Worm (Caenorhabditis elegans) whole organism, L4 larva: ENCODE measurements around the gene acl-4.

ENCODE experiments used
- D1046.2 ChIP-seq: fragments of 200-800 bp; sonication (Bioruptor generic); IDR thresholded peaks from 2 replicates; pipeline ENCODE4 v1.3.6; 2022; ENCODE audit warnings: missing genetic modification characterization, missing compliant biosample characterization
- F37D6.2 ChIP-seq: sonication (generic microtip); optimal IDR thresholded peaks from 2 replicates; lab custom pipeline; 2016; ENCODE audit warnings: mild to moderate bottlenecking, missing genetic modification characterization, missing compliant biosample characterization
- Y48G9A.11 ChIP-seq: fragments of 200-800 bp; sonication (Bioruptor generic); IDR thresholded peaks from 2 replicates; pipeline ENCODE4 v1.3.6; 2022; ENCODE audit warnings: missing genetic modification reagents, missing genetic modification characterization, missing compliant biosample characterization
- Y75B8A.6 ChIP-seq: fragments of 200-800 bp; sonication (Bioruptor generic); IDR thresholded peaks from 2 replicates; pipeline ENCODE4 v1.3.6; 2022; ENCODE audit warnings: missing genetic modification reagents, missing genetic modification characterization, missing compliant biosample characterization
- ZK546.5 ChIP-seq, 2 experiments: sonication (generic microtip); optimal IDR thresholded peaks; 2 replicates each; lab custom pipeline; 2017; ENCODE audit warnings: missing biosample characterization in 2 of 2, missing genetic modification characterization in 2 of 2
- aha-1 ChIP-seq: fragments of 150-350 bp; peaks from one replicate; lab custom pipeline; 2014; ENCODE audit warnings: missing biosample characterization, missing genetic modification characterization
- ama-1 ChIP-seq: fragments of 150-350 bp; optimal IDR thresholded peaks from 2 replicates; lab custom pipeline; 2014; ENCODE audit warnings: inconsistent platforms, mixed read lengths
- ceh-62 ChIP-seq: sonication (generic microtip); optimal IDR thresholded peaks from 2 replicates; lab custom pipeline; 2017; ENCODE audit warnings: missing biosample characterization, missing genetic modification characterization
- ces-1 ChIP-seq: fragments of 150-350 bp; sonication (generic microtip); optimal IDR thresholded peaks from 4 replicates; lab custom pipeline; 2014; ENCODE audit warnings: missing biosample characterization, missing genetic modification reagents, missing genetic modification characterization
- ctbp-1 ChIP-seq: fragments of 200-800 bp; sonication (Bioruptor generic); IDR thresholded peaks from 2 replicates; pipeline ENCODE4 v1.3.6; 2022; ENCODE audit warnings: missing genetic modification reagents, missing genetic modification characterization, missing compliant biosample characterization
- duxl-1 ChIP-seq: sonication (generic microtip); optimal IDR thresholded peaks from 2 replicates; lab custom pipeline; 2016; ENCODE audit warnings: mild to moderate bottlenecking, missing genetic modification characterization, moderate library complexity, missing compliant biosample characterization; ENCODE audit not compliant: poor library complexity
- dve-1 ChIP-seq: sonication (generic microtip); optimal IDR thresholded peaks from 2 replicates; lab custom pipeline; 2017; ENCODE audit warnings: antibody characterized with exemption, mild to moderate bottlenecking, missing genetic modification characterization, missing compliant biosample characterization; ENCODE audit not compliant: insufficient read depth
- fkh-10 ChIP-seq: fragments of 150-350 bp; optimal IDR thresholded peaks from 2 replicates; lab custom pipeline; 2014; ENCODE audit warnings: missing biosample characterization, missing genetic modification reagents, missing genetic modification characterization
- gei-8 ChIP-seq: fragments of 200-800 bp; sonication (Bioruptor generic); optimal IDR thresholded peaks from 2 replicates; lab custom pipeline; 2018; ENCODE audit warnings: mild to moderate bottlenecking, missing genetic modification characterization, missing compliant biosample characterization
- hlh-11 ChIP-seq: fragments of 200-800 bp; sonication (Bioruptor generic); optimal IDR thresholded peaks from 2 replicates; lab custom pipeline; 2018; ENCODE audit warnings: mild to moderate bottlenecking, missing genetic modification characterization, missing compliant biosample characterization
- hlh-30 ChIP-seq: sonication (generic microtip); optimal IDR thresholded peaks from 2 replicates; lab custom pipeline; 2017; ENCODE audit warnings: antibody characterized with exemption, mild to moderate bottlenecking, missing genetic modification characterization, missing compliant biosample characterization; ENCODE audit not compliant: insufficient read depth
- hmg-1.1 ChIP-seq: fragments of 200-800 bp; sonication (Bioruptor generic); IDR thresholded peaks from 2 replicates; pipeline ENCODE4 v1.3.6; 2022; ENCODE audit warnings: missing genetic modification reagents, missing genetic modification characterization, missing compliant biosample characterization
- jun-1 ChIP-seq: fragments of 150-350 bp; optimal IDR thresholded peaks from 2 replicates; lab custom pipeline; 2014; ENCODE audit warnings: missing biosample characterization, missing genetic modification reagents, missing genetic modification characterization
- lin-13 ChIP-seq: fragments of 150-350 bp; optimal IDR thresholded peaks from 2 replicates; lab custom pipeline; 2014; ENCODE audit warnings: missing biosample characterization, missing genetic modification reagents, missing genetic modification characterization
- lin-15B ChIP-seq: fragments of 150-350 bp; sonication (generic microtip); optimal IDR thresholded peaks from 3 replicates; lab custom pipeline; 2014; ENCODE audit warnings: missing biosample characterization, missing genetic modification characterization
- lsy-2 ChIP-seq, 2 experiments: fragments of 150-350 bp in 1 of 2; sonication (generic microtip) in 1 of 2; optimal IDR thresholded peaks; 2 replicates each; lab custom pipeline; 2014 to 2017; ENCODE audit warnings: missing biosample characterization in 2 of 2, missing genetic modification characterization in 2 of 2
- nhr-10 ChIP-seq: fragments of 150-350 bp; optimal IDR thresholded peaks from 2 replicates; lab custom pipeline; 2014; ENCODE audit warnings: missing biosample characterization, missing genetic modification characterization
- nhr-25 ChIP-seq: sonication (generic microtip); optimal IDR thresholded peaks from 2 replicates; lab custom pipeline; 2017; ENCODE audit warnings: missing genetic modification characterization, mild to moderate bottlenecking, missing compliant biosample characterization, antibody characterized with exemption, moderate library complexity, borderline replicate concordance; ENCODE audit not compliant: insufficient read depth
- nhr-48 ChIP-seq: sonication (generic microtip); optimal IDR thresholded peaks from 2 replicates; lab custom pipeline; 2016; ENCODE audit warnings: mild to moderate bottlenecking, missing genetic modification characterization, missing compliant biosample characterization
- nhr-77 ChIP-seq: fragments of 150-350 bp; optimal IDR thresholded peaks from 2 replicates; lab custom pipeline; 2014; ENCODE audit warnings: missing biosample characterization, missing genetic modification characterization
- pqm-1 ChIP-seq: sonication (generic microtip); optimal IDR thresholded peaks from 2 replicates; lab custom pipeline; 2017; ENCODE audit warnings: missing biosample characterization, missing genetic modification characterization
- rbr-2 ChIP-seq: sonication (generic microtip); optimal IDR thresholded peaks from 2 replicates; lab custom pipeline; 2016; ENCODE audit warnings: missing genotype, missing genetic modification characterization, missing compliant biosample characterization
- snpc-4 ChIP-seq: fragments of 150-350 bp; optimal IDR thresholded peaks from 2 replicates; lab custom pipeline; 2014; ENCODE audit warnings: missing biosample characterization, missing genetic modification characterization
- spr-3 ChIP-seq: fragments of 200-800 bp; sonication (Bioruptor generic); optimal IDR thresholded peaks from 2 replicates; lab custom pipeline; 2018; ENCODE audit warnings: mild to moderate bottlenecking, missing genetic modification characterization, missing compliant biosample characterization
- unc-62 ChIP-seq, 3 experiments: fragments of 150-350 bp in 1 of 3; sonication (generic microtip); optimal IDR thresholded peaks in 2 of 3; peaks in 1 of 3; 1 replicate in 1 of 3; 2 replicates in 2 of 3; lab custom pipeline; 2014 to 2017; ENCODE audit warnings: missing biosample characterization in 3 of 3, missing genetic modification characterization in 3 of 3, missing genetic modification reagents in 3 of 3, missing genotype in 1 of 3
- zag-1 ChIP-seq: fragments of 150-350 bp; optimal IDR thresholded peaks from 2 replicates; lab custom pipeline; 2014; ENCODE audit warnings: missing biosample characterization, missing genetic modification characterization

acl-4 gene

ce11 chrX:2089434-2089833 lies 19.2 kb upstream of the acl-4 start, which contains the start of gene lsy-2 (continued):
- TF ChIP-seq lin-15B (tag; lab: Kevin White, UChicago), result no peak

ce11 chrX:2087716-2088115 lies 17.5 kb upstream of the acl-4 start:
- TF ChIP-seq ces-1 (GFP tag; lab: Kevin White, UChicago), result peak; percentile 52
- TF ChIP-seq fkh-10 (GFP tag; lab: Kevin White, UChicago), result peak; percentile 62
- no peak for TF ChIP-seq lin-13

- no peak for TF ChIP-seq nhr-25 (tag; lab: Kevin White, UChicago)
- no peak for TF ChIP-seq pqm-1
- no peak for TF ChIP-seq dve-1 (tag; lab: Kevin White, UChicago)
- no peak for TF ChIP-seq D1046.2 (GFP tag; lab: Robert Waterston, UW)
- no peak for TF ChIP-seq ctbp-1
- TF ChIP-seq nhr-48, result no peak
- TF ChIP-seq F37D6.2 (tag; lab: Kevin White, UChicago), result no peak
- TF ChIP-seq duxl-1 (tag; lab: Kevin White, UChicago), result no peak
- no peak for TF ChIP-seq spr-3 (GFP tag; lab: Kevin White, UChicago)
- TF ChIP-seq nhr-77 (tag; lab: Kevin White, UChicago), result no peak
- no peak for TF ChIP-seq hlh-30 (tag; lab: Kevin White, UChicago)
- no peak for TF ChIP-seq ama-1 (lab: Kevin White, UChicago)
- TF ChIP-seq ces-1 (GFP tag; lab: Kevin White, UChicago), result no peak
- TF ChIP-seq gei-8 (GFP tag; lab: Kevin White, UChicago), result no peak
- TF ChIP-seq, all 104 proteins: peak for 0
Measured at ce11 chrX:2085494-2085893, 15.2 kb upstream of the acl-4 start.

- TF ChIP-seq aha-1 (peak; percentile 62), ZK546.5 (tag; optimal IDR thresholded peaks at IDR 0.05; lab: Kevin White, UChicago) (no peak)
Measured at ce11 chrX:2084988-2085387, 14.7 kb upstream of the acl-4 start, which contains the start of gene F49H12.2. F49H12.2 (plus strand) TSS chrX:2085288.

- TF ChIP-seq Y75B8A.6 (GFP tag; lab: Robert Waterston, UW), result no peak
- peak; percentile 70 for TF ChIP-seq aha-1
Measured at ce11 chrX:2084019-2084418, 13.8 kb upstream of the acl-4 start, which contains the start of gene F49H12.3. F49H12.3 (plus strand) TSS chrX:2084375.

- no peak for TF ChIP-seq snpc-4 (tag; lab: Kevin White, UChicago)
- no peak for TF ChIP-seq hmg-1.1
- no peak for TF ChIP-seq ces-1 (GFP tag; lab: Kevin White, UChicago)
- no peak for TF ChIP-seq rbr-2 (tag; lab: Kevin White, UChicago)
- peak; percentile 44 for TF ChIP-seq aha-1
- TF ChIP-seq zag-1, result no peak
Measured at ce11 chrX:2079536-2079935, 9.3 kb upstream of the acl-4 start, which contains the start of gene F49H12.4. F49H12.4 (plus strand) TSS chrX:2079836.

- TF ChIP-seq lsy-2 (tag; optimal IDR thresholded peaks at IDR 0.05; lab: Kevin White, UChicago), result no peak
- no peak for TF ChIP-seq hlh-11 (tag; lab: Kevin White, UChicago)
- TF ChIP-seq aha-1, result peak; percentile 89
Measured at ce11 chrX:2078822-2079221, 8.6 kb upstream of the acl-4 start.

ce11 chrX:2075169-2075568 lies 4.9 kb upstream of the acl-4 start:
- TF ChIP-seq nhr-10 (tag; lab: Kevin White, UChicago) (no peak), jun-1 (tag; lab: Kevin White, UChicago) (no peak), unc-62 (GFP tag; optimal IDR thresholded peaks at IDR 0.05 in 1 of 2; lab: Kevin White, UChicago) (peak in 1 of 2 experiments; percentile 36), unc-62 (tag; optimal IDR thresholded peaks at IDR 0.05; lab: Kevin White, UChicago) (no peak), Y48G9A.11 (no peak), hlh-30 (tag; lab: Kevin White, UChicago) (peak; percentile 30), ceh-62 (tag; lab: Kevin White, UChicago) (no peak)
